Worm (Caenorhabditis elegans): ENCODE results near the gene mab-3.

The mab-3 gene

ce11 chrII:9718631-9719252 lies 13.2 kb upstream of the mab-3 start, which contains the start of gene Y53C12A.11:
TSS of gene Y53C12A.11 (minus strand) at chrII:9718698.
- TF ChIP-seq efl-1 (optimal IDR thresholded peaks at IDR 0.05) (peak; percentile 13 to 39), efl-1 (GFP tag; optimal IDR thresholded peaks at IDR 0.05 in 1 of 2) (peak in 1 of 2 experiments; percentile 70), nhr-71 (tag; optimal IDR thresholded peaks at IDR 0.05) (peak; percentile 26), nhr-47 (tag; optimal IDR thresholded peaks at IDR 0.05) (peak; percentile 5), lsy-2 (tag; optimal IDR thresholded peaks at IDR 0.05) (peak in 1 of 2 experiments; percentile 52), nhr-19 (GFP tag; conservative IDR thresholded peaks at IDR 0.05) (peak; percentile 41)

ce11 chrII:9724464-9724863 lies 7.5 kb upstream of the mab-3 start, which contains the start of gene cutl-2:
TSS of gene cutl-2 (minus strand) at chrII:9724673.
- no peak for TF ChIP-seq rnt-1 (tag; optimal IDR thresholded peaks at IDR 0.05)
- no peak for TF ChIP-seq mep-1 (tag; optimal IDR thresholded peaks at IDR 0.05)
- TF ChIP-seq lin-15B (tag; optimal IDR thresholded peaks at IDR 0.05): no peak
- no peak for TF ChIP-seq nhr-237 (tag; optimal IDR thresholded peaks at IDR 0.05)
- no peak for TF ChIP-seq ceh-90 (tag; optimal IDR thresholded peaks at IDR 0.05)
- TF ChIP-seq pax-3 (tag; optimal IDR thresholded peaks at IDR 0.05): no peak
- TF ChIP-seq fkh-4 (tag; optimal IDR thresholded peaks at IDR 0.05; ENCODE audit: borderline replicate concordance): no peak
- TF ChIP-seq efl-3 (GFP tag; optimal IDR thresholded peaks at IDR 0.05): no peak
- TF ChIP-seq lin-13 (GFP tag; optimal IDR thresholded peaks at IDR 0.05): no peak
- TF ChIP-seq lir-3 (tag; optimal IDR thresholded peaks at IDR 0.05; ENCODE audit: poor library complexity): no peak
- no peak for TF ChIP-seq ama-1 (optimal IDR thresholded peaks at IDR 0.05)
- no peak for TF ChIP-seq nhr-76 (tag; optimal IDR thresholded peaks at IDR 0.05)
- TF ChIP-seq mdl-1 (tag; optimal IDR thresholded peaks at IDR 0.05): no peak
- TF ChIP-seq xbp-1 (tag; optimal IDR thresholded peaks at IDR 0.05): no peak
- no peak for TF ChIP-seq nhr-77 (tag; optimal IDR thresholded peaks at IDR 0.05)

ce11 chrII:9725056-9725455 lies 6.9 kb upstream of the mab-3 start:
- peak; percentile 84 for TF ChIP-seq blmp-1 (tag; optimal IDR thresholded peaks at IDR 0.05)
- no peak for TF ChIP-seq aly-2 (tag; optimal IDR thresholded peaks at IDR 0.05)

- TF ChIP-seq elt-3 (tag; optimal IDR thresholded peaks at IDR 0.05) (no peak), lin-15B (tag; optimal IDR thresholded peaks at IDR 0.05) (no peak), lsy-2 (tag; optimal IDR thresholded peaks at IDR 0.05) (peak in 1 of 2 experiments; percentile 8), rnt-1 (tag; optimal IDR thresholded peaks at IDR 0.05) (peak; percentile 55), irx-1 (tag; optimal IDR thresholded peaks at IDR 0.05) (no peak), dsc-1 (tag; optimal IDR thresholded peaks at IDR 0.05) (peak; percentile 64), nhr-76 (tag; optimal IDR thresholded peaks at IDR 0.05) (no peak), efl-3 (GFP tag; optimal IDR thresholded peaks at IDR 0.05) (no peak), lin-14 (GFP tag; optimal IDR thresholded peaks at IDR 0.05) (peak; percentile 81), blmp-1 (tag; optimal IDR thresholded peaks at IDR 0.05) (no peak)
Observed at ce11 chrII:9727192-9727699, 4.7 kb upstream of the mab-3 start.

ce11 chrII:9728506-9728905 lies 3.4 kb upstream of the mab-3 start:
- TF ChIP-seq ztf-11 (tag; optimal IDR thresholded peaks at IDR 0.05): no peak
- TF ChIP-seq efl-1 (optimal IDR thresholded peaks at IDR 0.05): no peak
- no peak for TF ChIP-seq efl-1 (GFP tag; optimal IDR thresholded peaks at IDR 0.05 in 1 of 2)
- no peak for TF ChIP-seq nhr-11 (tag; optimal IDR thresholded peaks at IDR 0.05)
- TF ChIP-seq fkh-10 (GFP tag; optimal IDR thresholded peaks at IDR 0.05): peak; percentile 92
- peak; percentile 19 for TF ChIP-seq lin-14 (GFP tag; optimal IDR thresholded peaks at IDR 0.05)

DNA sequence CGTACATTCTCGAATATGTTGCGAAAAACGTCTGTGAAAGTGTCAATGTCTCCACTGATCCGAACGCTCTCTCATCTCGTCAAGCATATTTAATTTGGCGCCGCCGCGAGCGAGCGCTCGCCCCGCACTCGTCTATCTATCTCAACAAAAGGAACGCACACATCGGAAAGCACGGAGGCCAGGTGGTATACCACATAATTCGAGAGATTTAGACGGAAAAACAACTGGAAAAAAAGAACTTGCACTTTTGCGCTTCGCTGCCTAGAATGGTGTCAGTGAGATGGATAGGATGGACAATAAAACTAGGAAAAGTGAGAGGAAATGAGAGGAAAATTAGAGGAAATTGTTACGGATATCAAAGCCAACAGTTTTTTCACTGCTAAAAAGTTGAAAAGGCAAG lies 2.7 kb upstream of the mab-3 start:
- TF ChIP-seq nhr-19 (GFP tag; conservative IDR thresholded peaks at IDR 0.05) (no peak), F16B12.6 (tag; optimal IDR thresholded peaks at IDR 0.05) (no peak), lin-14 (GFP tag; optimal IDR thresholded peaks at IDR 0.05) (peak; percentile 13), nhr-12 (tag; optimal IDR thresholded peaks at IDR 0.05) (no peak), lin-15B (tag; optimal IDR thresholded peaks at IDR 0.05) (no peak), snu-23 (GFP tag; optimal IDR thresholded peaks at IDR 0.05) (no peak), blmp-1 (tag; optimal IDR thresholded peaks at IDR 0.05) (peak; percentile 74), zag-1 (tag; optimal IDR thresholded peaks at IDR 0.05) (no peak)
